Worm (Caenorhabditis elegans): ENCODE measurements around the gene tars-1.

DNA sequence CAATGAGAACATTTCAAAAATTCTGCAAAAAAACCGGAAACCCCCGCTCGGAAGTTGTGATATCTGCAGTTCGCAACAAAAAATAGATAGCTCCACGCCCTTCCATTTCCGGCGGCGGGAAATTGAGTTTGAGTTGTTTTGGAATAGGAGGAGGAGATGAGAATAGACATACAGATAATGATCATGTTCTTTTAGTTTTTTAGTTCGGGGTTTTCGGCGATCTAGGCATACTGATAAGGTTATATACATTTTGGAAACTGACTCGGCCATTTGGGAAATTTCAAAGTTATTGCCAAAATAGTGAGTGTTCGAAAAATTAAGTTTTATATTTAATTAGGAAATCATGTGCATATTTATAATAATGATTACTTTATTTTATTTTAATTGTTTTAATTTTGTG lies 38.4 kb upstream of the tars-1 start:
- TF ChIP-seq dox-1 (GFP tag; IDR thresholded peaks at IDR 0.05): no peak
- no peak for TF ChIP-seq ama-1 (optimal IDR thresholded peaks at IDR 0.05)
- TF ChIP-seq ama-1 (GFP tag; optimal IDR thresholded peaks at IDR 0.05): no peak
- no peak for TF ChIP-seq cebp-1 (GFP tag; IDR thresholded peaks at IDR 0.05)
- no peak for TF ChIP-seq cebp-1 (tag; optimal IDR thresholded peaks at IDR 0.05)
- TF ChIP-seq fkh-3 (tag; optimal IDR thresholded peaks at IDR 0.05): no peak
- no peak for TF ChIP-seq pha-4 (tag; optimal IDR thresholded peaks at IDR 0.05)
- TF ChIP-seq unc-62 (GFP tag; optimal IDR thresholded peaks at IDR 0.05): no peak
- no peak for TF ChIP-seq egl-44 (GFP tag; IDR thresholded peaks at IDR 0.05)
- TF ChIP-seq snpc-4 (GFP tag; optimal IDR thresholded peaks at IDR 0.05): no peak
- no peak for TF ChIP-seq snpc-4 (tag; optimal IDR thresholded peaks at IDR 0.05)
- TF ChIP-seq Y56A3A.18 (GFP tag; IDR thresholded peaks at IDR 0.05): no peak
- no peak for TF ChIP-seq lin-40 (tag; optimal IDR thresholded peaks at IDR 0.05)

Measured in whole organism, young adult.